Fruit fly (Drosophila melanogaster) whole organism, embryonic: ENCODE measurements around the gene gdl.

ENCODE experiments used
- B-H1 ChIP-seq: fragments of 200-800 bp; sonication (Bioruptor generic); IDR thresholded peaks from 3 replicates; pipeline ENCODE4 v1.3.6; 2022; ENCODE audit warnings: missing biosample characterization, missing genetic modification characterization
- CG15269 ChIP-seq: fragments of 200-800 bp; sonication (Bioruptor generic); optimal IDR thresholded peaks from 2 replicates; lab custom pipeline; 2018; ENCODE audit warnings: missing biosample characterization, mild to moderate bottlenecking, missing genetic modification characterization, moderate library complexity
- CG9876 ChIP-seq: fragments of 200-800 bp; sonication (Bioruptor generic); optimal IDR thresholded peaks from 2 replicates; lab custom pipeline; 2016; ENCODE audit warnings: missing biosample characterization, missing genetic modification characterization
- Hr39 ChIP-seq: fragments of >200 bp; optimal IDR thresholded peaks from 2 replicates; lab custom pipeline; 2017
- bigmax ChIP-seq: fragments of 200-800 bp; sonication (Bioruptor generic); optimal IDR thresholded peaks from 2 replicates; lab custom pipeline; 2018; ENCODE audit warnings: missing biosample characterization, mild to moderate bottlenecking, missing genetic modification characterization
- chinmo ChIP-seq: fragments of 200-800 bp; sonication (Bioruptor generic); IDR thresholded peaks from 4 replicates; pipeline ENCODE4 v1.3.6; 2022; ENCODE audit warnings: missing biosample characterization, missing genetic modification characterization; ENCODE audit not compliant: partially characterized antibody
- crc ChIP-seq: fragments of 200-800 bp; sonication (Bioruptor generic); optimal IDR thresholded peaks from 2 replicates; lab custom pipeline; 2016; ENCODE audit warnings: missing biosample characterization, missing genetic modification characterization
- phol ChIP-seq: fragments of 200-800 bp; sonication (Bioruptor generic); optimal IDR thresholded peaks from 3 replicates; lab custom pipeline; 2018; ENCODE audit warnings: missing biosample characterization, mild to moderate bottlenecking, missing genetic modification characterization, moderate library complexity
- repo ChIP-seq: fragments of 200-800 bp; sonication (Bioruptor generic); optimal IDR thresholded peaks from 2 replicates; lab custom pipeline; 2016; ENCODE audit warnings: missing biosample characterization, missing genetic modification characterization
- ssp ChIP-seq: fragments of 200-800 bp; sonication (Bioruptor generic); IDR thresholded peaks from 2 replicates; pipeline ENCODE4 v1.3.6; 2022; ENCODE audit warnings: missing biosample characterization, missing genetic modification characterization
- tna ChIP-seq: fragments of 200-800 bp; sonication (Bioruptor generic); IDR thresholded peaks from 2 replicates; pipeline ENCODE4 v1.3.6; 2022; ENCODE audit warnings: missing biosample characterization, missing genetic modification characterization; ENCODE audit not compliant: partially characterized antibody
- vfl ChIP-seq: fragments of 200-800 bp; sonication (Bioruptor generic); optimal IDR thresholded peaks from 2 replicates; lab custom pipeline; 2016; ENCODE audit warnings: missing biosample characterization, missing genetic modification characterization

- peak; percentile 33 for TF ChIP-seq phol (tag; lab: Kevin White, UChicago)
- no peak for TF ChIP-seq ssp (GFP tag; lab: Robert Waterston, UW)
- no peak for TF ChIP-seq Hr39 (lab: Kevin White, UChicago)
- TF ChIP-seq tna (GFP tag; lab: Robert Waterston, UW), result no peak
- TF ChIP-seq B-H1 (GFP tag; lab: Robert Waterston, UW), result no peak
- no peak for TF ChIP-seq repo (GFP tag; lab: Kevin White, UChicago)
- TF ChIP-seq chinmo, result no peak
- no peak for TF ChIP-seq crc (GFP tag; lab: Kevin White, UChicago)
- TF ChIP-seq CG15269 (tag; lab: Kevin White, UChicago), result no peak
- TF ChIP-seq bigmax, result peak; percentile 28
- TF ChIP-seq vfl (GFP tag; lab: Kevin White, UChicago), result no peak
- TF ChIP-seq CG9876 (GFP tag; lab: Kevin White, UChicago), result no peak
Measured at dm6 chr3L:15498745-15499144, 10.5 kb upstream of the gdl start, which contains the start of gene CG7275.
